Fruit fly (Drosophila melanogaster) whole organism, wandering third instar larva: ENCODE measurements around the gene Corp.

Source experiments
- CG32264 ChIP-seq: fragments of 200-800 bp; sonication (Bioruptor generic); optimal IDR thresholded peaks from 2 replicates; lab custom pipeline; 2016; ENCODE audit warnings: missing biosample characterization, missing genetic modification characterization
- CG9705 ChIP-seq: fragments of 200-800 bp; sonication (Bioruptor generic); optimal IDR thresholded peaks from 2 replicates; lab custom pipeline; 2018; ENCODE audit warnings: missing biosample characterization, mild to moderate bottlenecking, missing genetic modification characterization
- CrebA ChIP-seq: fragments of 200-800 bp; sonication (Bioruptor generic); optimal IDR thresholded peaks from 2 replicates; lab custom pipeline; 2016; ENCODE audit warnings: missing biosample characterization, mild to moderate bottlenecking, missing genetic modification characterization, borderline replicate concordance
- Dfd ChIP-seq: fragments of >200 bp; optimal IDR thresholded peaks from 2 replicates; lab custom pipeline; 2017; ENCODE audit warnings: missing biosample characterization, missing genetic modification characterization
- Dif ChIP-seq: fragments of 200-275, 200-300 bp; sonication (Bioruptor generic); optimal IDR thresholded peaks from 2 replicates; lab custom pipeline; 2018; ENCODE audit warnings: missing biosample characterization, missing genetic modification characterization; ENCODE audit not compliant: partially characterized antibody
- GATAd ChIP-seq: sonication (Bioruptor generic); optimal IDR thresholded peaks from 2 replicates; lab custom pipeline; 2016; ENCODE audit warnings: missing biosample characterization, missing genetic modification characterization
- HLH106 ChIP-seq: fragments of 200-800 bp; optimal IDR thresholded peaks from 3 replicates; lab custom pipeline; 2019; ENCODE audit warnings: missing biosample characterization, mild to moderate bottlenecking, missing genetic modification characterization, moderate library complexity
- Hnf4 ChIP-seq: fragments of 200-800 bp; sonication (Bioruptor generic); optimal IDR thresholded peaks from 2 replicates; lab custom pipeline; 2016; ENCODE audit warnings: missing biosample characterization, mild to moderate bottlenecking, missing genetic modification characterization
- Hr78 ChIP-seq: fragments of >200 bp; optimal IDR thresholded peaks from 2 replicates; lab custom pipeline; 2017; ENCODE audit warnings: missing biosample characterization, missing genetic modification characterization
- Jra ChIP-seq: sonication (Bioruptor generic); optimal IDR thresholded peaks from 2 replicates; lab custom pipeline; 2016; ENCODE audit warnings: missing biosample characterization, missing genetic modification characterization
- Mio ChIP-seq: sonication (Bioruptor generic); optimal IDR thresholded peaks from 2 replicates; lab custom pipeline; 2016; ENCODE audit warnings: missing biosample characterization, missing genetic modification characterization
- Myc ChIP-seq: fragments of >200 bp; optimal IDR thresholded peaks from 2 replicates; lab custom pipeline; 2017
- N ChIP-seq: fragments of >200 bp; optimal IDR thresholded peaks from 2 replicates; lab custom pipeline; 2018; ENCODE audit warnings: missing biosample characterization, missing external identifiers, missing genetic modification characterization
- OdsH ChIP-seq: fragments of 200-800 bp; sonication (Bioruptor generic); optimal IDR thresholded peaks from 2 replicates; lab custom pipeline; 2016; ENCODE audit warnings: missing biosample characterization, mild to moderate bottlenecking, missing genetic modification characterization
- Rel ChIP-seq, 2 experiments: fragments of 200-800 bp; sonication (Bioruptor generic) in 1 of 2; optimal IDR thresholded peaks; 2 replicates in 1 of 2; 3 replicates in 1 of 2; lab custom pipeline; 2016 to 2019; ENCODE audit warnings: mild to moderate bottlenecking in 2 of 2, missing biosample characterization in 2 of 2, missing genetic modification characterization in 2 of 2, moderate library complexity in 1 of 2
- Sp1 ChIP-seq: fragments of 200-800 bp; sonication (Bioruptor generic); optimal IDR thresholded peaks from 3 replicates; lab custom pipeline; 2019; ENCODE audit warnings: missing biosample characterization, mild to moderate bottlenecking, missing genetic modification characterization, moderate library complexity
- Vsx2 ChIP-seq: fragments of 200-300, 225-300 bp; sonication (Bioruptor generic); optimal IDR thresholded peaks from 2 replicates; lab custom pipeline; 2018; ENCODE audit warnings: missing biosample characterization, missing genetic modification characterization; ENCODE audit not compliant: partially characterized antibody
- br ChIP-seq: fragments of 200-800 bp; sonication (Bioruptor generic); optimal IDR thresholded peaks from 2 replicates; lab custom pipeline; 2016; ENCODE audit warnings: missing biosample characterization, missing genetic modification characterization
- brk ChIP-seq: fragments of 200-800 bp; sonication (Bioruptor generic); optimal IDR thresholded peaks from 2 replicates; lab custom pipeline; 2016; ENCODE audit warnings: missing biosample characterization, mild to moderate bottlenecking, missing genetic modification characterization
- dl ChIP-seq, 2 experiments: fragments of 175-275, 200-275 bp in 1 of 2; fragments of 200-275 bp in 1 of 2; sonication (Bioruptor generic); optimal IDR thresholded peaks; lab custom pipeline; 2018; ENCODE audit warnings: mild to moderate bottlenecking in 2 of 2, missing biosample characterization in 2 of 2, missing genetic modification characterization in 2 of 2, moderate library complexity in 2 of 2; ENCODE audit not compliant: partially characterized antibody in 2 of 2, insufficient read depth in 1 of 2
- dmrt93B ChIP-seq: fragments of 200-800 bp; sonication (Bioruptor generic); optimal IDR thresholded peaks from 2 replicates; lab custom pipeline; 2018; ENCODE audit warnings: missing biosample characterization, mild to moderate bottlenecking, missing genetic modification characterization
- dsf ChIP-seq: sonication (Bioruptor generic); optimal IDR thresholded peaks from 2 replicates; lab custom pipeline; 2016; ENCODE audit warnings: missing biosample characterization, missing genetic modification characterization, borderline replicate concordance
- ey ChIP-seq: fragments of 200-800 bp; sonication (Bioruptor generic); optimal IDR thresholded peaks from 2 replicates; lab custom pipeline; 2016; ENCODE audit warnings: missing biosample characterization, missing genetic modification characterization
- foxo ChIP-seq, 2 experiments: fragments of 200-800 bp; sonication (Bioruptor generic); optimal IDR thresholded peaks; 2 replicates in 1 of 2; 3 replicates in 1 of 2; lab custom pipeline; 2016 to 2017; ENCODE audit warnings: missing biosample characterization in 2 of 2, missing genetic modification characterization in 2 of 2
- fru ChIP-seq: fragments of 200-800 bp; sonication (Bioruptor generic); optimal IDR thresholded peaks from 3 replicates; lab custom pipeline; 2016; ENCODE audit warnings: missing biosample characterization, mild to moderate bottlenecking, missing genetic modification characterization
- h ChIP-seq: fragments of 200-800 bp; sonication (Bioruptor generic); optimal IDR thresholded peaks from 3 replicates; lab custom pipeline; 2016; ENCODE audit warnings: missing biosample characterization, mild to moderate bottlenecking, missing genetic modification characterization
- jim ChIP-seq: fragments of 175-275, 200-325 bp; sonication (Bioruptor generic); optimal IDR thresholded peaks from 2 replicates; lab custom pipeline; 2016; ENCODE audit warnings: missing biosample characterization, mild to moderate bottlenecking, missing genetic modification characterization
- pan ChIP-seq: fragments of >200 bp; optimal IDR thresholded peaks from 2 replicates; lab custom pipeline; 2017
- psq ChIP-seq: fragments of 200-800 bp; sonication (Bioruptor generic); optimal IDR thresholded peaks from 3 replicates; lab custom pipeline; 2017; ENCODE audit warnings: missing biosample characterization, mild to moderate bottlenecking, missing genetic modification characterization, moderate library complexity
- rgr ChIP-seq: fragments of 200-800 bp; sonication (Bioruptor generic); optimal IDR thresholded peaks from 3 replicates; lab custom pipeline; 2016; ENCODE audit warnings: missing biosample characterization, mild to moderate bottlenecking, missing genetic modification characterization
- sage ChIP-seq: fragments of 200-800 bp; sonication (Bioruptor generic); optimal IDR thresholded peaks from 2 replicates; lab custom pipeline; 2016; ENCODE audit warnings: missing biosample characterization, mild to moderate bottlenecking, missing genetic modification characterization
- tai ChIP-seq: sonication (Bioruptor generic); optimal IDR thresholded peaks from 2 replicates; lab custom pipeline; 2016; ENCODE audit warnings: missing biosample characterization, missing genetic modification characterization
- usp ChIP-seq: fragments of >200 bp; optimal IDR thresholded peaks from 2 replicates; lab custom pipeline; 2017; ENCODE audit warnings: missing biosample characterization, missing genetic modification characterization
- woc ChIP-seq: sonication (Bioruptor generic); optimal IDR thresholded peaks from 2 replicates; lab custom pipeline; 2016; ENCODE audit warnings: missing biosample characterization, mild to moderate bottlenecking, missing genetic modification characterization

Corp gene

DNA sequence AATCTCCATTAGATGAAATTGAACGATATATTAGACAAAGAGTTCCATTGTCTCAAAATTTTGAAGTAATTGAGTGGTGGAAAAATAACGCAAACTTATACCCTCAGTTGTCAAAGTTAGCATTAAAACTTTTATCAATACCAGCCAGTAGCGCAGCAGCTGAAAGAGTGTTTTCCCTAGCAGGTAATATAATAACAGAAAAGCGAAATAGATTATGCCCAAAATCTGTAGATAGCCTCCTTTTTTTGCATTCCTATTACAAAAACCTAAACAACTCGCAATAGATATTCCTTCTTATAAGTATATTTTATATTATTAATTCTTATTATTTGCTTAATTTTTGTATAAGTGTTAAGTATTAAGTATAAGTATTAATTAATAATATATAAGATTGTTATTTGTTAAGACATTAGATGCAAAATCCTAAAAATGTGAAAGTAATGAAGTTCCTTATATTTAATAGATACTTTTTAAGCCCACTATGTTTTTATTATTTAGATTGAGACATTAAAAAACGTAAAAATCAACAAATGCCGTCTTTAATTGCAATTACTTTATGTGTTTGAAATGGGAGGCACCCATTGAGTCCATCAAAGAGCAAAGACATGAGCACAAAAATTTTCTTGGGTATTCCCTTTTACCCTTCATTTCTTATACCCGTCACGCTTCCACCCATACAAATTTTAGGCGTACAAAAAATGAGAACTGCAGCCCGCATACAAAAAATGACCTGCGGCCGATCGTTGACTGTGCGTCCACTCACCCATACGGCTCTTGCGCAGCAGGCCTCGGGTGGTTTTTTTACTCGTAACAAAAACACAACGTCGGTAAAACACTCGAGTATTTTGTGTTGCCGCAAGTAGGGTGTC is 24.4 kb upstream of the Corp start:
- peak; percentile 14 for TF ChIP-seq psq
- peak; percentile 38 for TF ChIP-seq Dif (GFP tag; lab: Kevin White, UChicago)
- peak; percentile 56 for TF ChIP-seq sage
- peak; percentile 17 for TF ChIP-seq jim
- peak; percentile 13 for TF ChIP-seq GATAd (GFP tag; lab: Kevin White, UChicago)
- peak; percentile 9 for TF ChIP-seq usp (GFP tag; lab: Kevin White, UChicago)

- TF ChIP-seq GATAd (GFP tag; lab: Kevin White, UChicago) = no peak
- no peak for TF ChIP-seq dsf (GFP tag; lab: Kevin White, UChicago)
- TF ChIP-seq tai (GFP tag; lab: Kevin White, UChicago) = peak; percentile 78
- TF ChIP-seq Vsx2 = peak; percentile 25
- TF ChIP-seq Rel (GFP tag; optimal IDR thresholded peaks at IDR 0.05; lab: Kevin White, UChicago) = no peak
- TF ChIP-seq Rel (tag; optimal IDR thresholded peaks at IDR 0.05; lab: Kevin White, UChicago) = no peak
- peak; percentile 99 for TF ChIP-seq Dfd (GFP tag; lab: Kevin White, UChicago)
- no peak for TF ChIP-seq brk (GFP tag; lab: Kevin White, UChicago)
- TF ChIP-seq N (GFP tag; lab: Kevin White, UChicago) = no peak
- TF ChIP-seq Myc (lab: Kevin White, UChicago) = no peak
- peak; percentile 24 for TF ChIP-seq CrebA (GFP tag; lab: Kevin White, UChicago)
- TF ChIP-seq jim = no peak
Observed at dm6 chrX:8294493-8295337, 23.5 kb upstream of the Corp start.

DNA sequence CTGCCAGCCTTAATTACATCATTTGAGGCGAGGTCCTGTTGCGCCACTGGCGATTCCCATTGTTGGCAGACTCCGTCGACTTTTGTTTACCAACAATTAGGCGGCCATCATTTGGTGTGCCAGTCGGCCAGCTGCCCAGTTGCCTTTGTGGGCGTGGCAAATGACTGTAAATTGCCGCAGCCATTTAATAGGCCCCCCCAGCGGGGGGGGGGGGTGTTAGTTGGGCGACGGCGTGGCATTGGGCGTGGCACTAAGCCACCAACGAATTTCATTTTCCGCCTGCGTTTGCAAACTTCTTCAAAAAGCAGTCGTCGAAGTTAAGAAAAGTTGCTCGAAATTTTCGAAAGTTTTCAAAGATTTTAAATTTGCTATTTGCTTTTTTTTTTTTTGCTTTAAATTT is 15.7 kb upstream of the Corp start:
- TF ChIP-seq Dfd (GFP tag; lab: Kevin White, UChicago) (peak; percentile 91), brk (GFP tag; lab: Kevin White, UChicago) (no peak)
- TF ChIP-seq, all 38 proteins: peak for 1

DNA sequence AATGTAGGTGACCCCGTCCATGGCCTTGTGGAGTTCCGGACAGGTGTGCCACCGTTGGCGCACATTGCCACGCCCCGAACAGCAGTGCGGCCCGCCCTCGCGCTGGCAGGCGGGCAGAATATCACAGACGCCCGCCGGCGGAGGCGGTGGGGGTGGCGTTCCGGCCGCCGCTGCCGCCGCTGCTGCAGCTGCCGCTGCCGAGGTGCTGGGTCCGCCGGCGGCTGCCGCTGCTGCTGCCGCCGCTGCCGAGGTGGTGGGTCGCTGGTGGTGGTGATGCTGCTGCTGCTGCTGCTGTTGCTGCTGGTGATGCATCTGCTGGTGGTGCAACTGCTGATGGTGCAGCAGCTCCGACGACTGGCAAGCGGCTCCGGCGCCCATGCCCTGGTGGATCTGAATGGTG is 13.8 kb upstream of the Corp start:
- TF ChIP-seq h (GFP tag; lab: Kevin White, UChicago) = no peak
- no peak for TF ChIP-seq Dif (GFP tag; lab: Kevin White, UChicago)
- peak; percentile 82 for TF ChIP-seq Dfd (GFP tag; lab: Kevin White, UChicago)

- TF ChIP-seq woc (GFP tag; lab: Kevin White, UChicago) = no peak
- TF ChIP-seq rgr = peak; percentile 44
- no peak for TF ChIP-seq CG32264 (GFP tag; lab: Kevin White, UChicago)
- no peak for TF ChIP-seq dsf (GFP tag; lab: Kevin White, UChicago)
- peak; percentile 62 for TF ChIP-seq fru (GFP tag; lab: Kevin White, UChicago)
- no peak for TF ChIP-seq Jra (GFP tag; lab: Kevin White, UChicago)
- peak; percentile 61 for TF ChIP-seq HLH106 (tag; lab: Kevin White, UChicago)
- TF ChIP-seq psq = peak; percentile 41
- TF ChIP-seq GATAd (GFP tag; lab: Kevin White, UChicago) = no peak
- no peak for TF ChIP-seq Myc (lab: Kevin White, UChicago)
- peak; percentile 57 for TF ChIP-seq h (GFP tag; lab: Kevin White, UChicago)
- TF ChIP-seq dmrt93B (GFP tag; lab: Kevin White, UChicago) = peak; percentile 46
- TF ChIP-seq CrebA (GFP tag; lab: Kevin White, UChicago) = no peak
- TF ChIP-seq ey (GFP tag; lab: Kevin White, UChicago) = peak; percentile 60
- peak; percentile 13 for TF ChIP-seq CG9705
- TF ChIP-seq Hnf4 (GFP tag; lab: Kevin White, UChicago) = no peak
- no peak for TF ChIP-seq pan
- peak in 1 of 2 experiments; percentile 57 for TF ChIP-seq foxo (GFP tag; optimal IDR thresholded peaks at IDR 0.05; lab: Kevin White, UChicago)
- no peak for TF ChIP-seq tai (GFP tag; lab: Kevin White, UChicago)
- TF ChIP-seq Sp1 (GFP tag; lab: Kevin White, UChicago) = peak; percentile 17
- TF ChIP-seq Mio (GFP tag; lab: Kevin White, UChicago) = no peak
- TF ChIP-seq br (GFP tag; lab: Kevin White, UChicago) = peak; percentile 45
- TF ChIP-seq Vsx2 = no peak
- TF ChIP-seq usp (GFP tag; lab: Kevin White, UChicago) = no peak
- TF ChIP-seq dl (GFP tag; optimal IDR thresholded peaks at IDR 0.05; lab: Kevin White, UChicago; ENCODE audit: insufficient read depth in 1 of 2, partially characterized antibody in 2 of 2) = no peak
- no peak for TF ChIP-seq OdsH (GFP tag; lab: Kevin White, UChicago)
- no peak for TF ChIP-seq sage
- TF ChIP-seq Rel (GFP tag; optimal IDR thresholded peaks at IDR 0.05; lab: Kevin White, UChicago) = no peak
- TF ChIP-seq Rel (tag; optimal IDR thresholded peaks at IDR 0.05; lab: Kevin White, UChicago) = no peak
- no peak for TF ChIP-seq Hr78 (GFP tag; lab: Kevin White, UChicago)
Observed at dm6 chrX:8273799-8274484, 2.7 kb upstream of the Corp start, which contains the start of gene CG15343. Gene CG15343, minus strand, starts transcription at chrX:8273806.
